Worm (Caenorhabditis elegans): ENCODE results near the gene rpn-3.

ce11 chrIII:8443557-8444131, 3.5 kb upstream of the rpn-3 start, which contains the start of gene ufbp-1:
- TF ChIP-seq ama-1 (optimal IDR thresholded peaks at IDR 0.05) = no peak
- no peak for TF ChIP-seq fkh-6 (tag; optimal IDR thresholded peaks at IDR 0.05)
- TF ChIP-seq F13H6.1 (tag; optimal IDR thresholded peaks at IDR 0.05) = no peak
- no peak for TF ChIP-seq K02D7.2 (tag; optimal IDR thresholded peaks at IDR 0.05)
